Worm (Caenorhabditis elegans): ENCODE data around the gene T24D5.6.

DNA sequence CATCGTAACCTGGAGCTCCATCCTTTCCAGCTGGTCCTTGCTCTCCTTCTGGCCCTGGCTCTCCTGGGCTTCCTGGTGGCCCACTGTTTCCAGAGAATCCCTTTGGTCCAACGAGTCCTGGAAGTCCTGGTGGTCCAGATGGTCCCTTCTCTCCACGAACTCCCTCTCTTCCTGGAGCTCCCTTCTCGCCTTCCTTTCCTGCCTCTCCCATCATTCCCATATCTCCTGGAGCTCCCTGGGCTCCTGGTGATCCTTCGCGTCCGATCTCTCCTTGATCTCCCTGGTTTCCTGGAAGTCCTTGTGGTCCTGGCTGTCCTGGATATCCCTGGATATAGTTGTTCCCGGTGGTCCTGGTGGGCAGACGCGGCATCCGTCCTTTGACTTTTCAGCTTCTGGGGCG lies 32.8 kb downstream of the T24D5.6 start:
- TF ChIP-seq ceh-82 (tag; optimal IDR thresholded peaks at IDR 0.05): no peak
- TF ChIP-seq snpc-4 (tag; optimal IDR thresholded peaks at IDR 0.05): no peak
- TF ChIP-seq lir-3 (tag; optimal IDR thresholded peaks at IDR 0.05; ENCODE audit: poor library complexity): no peak
- TF ChIP-seq tbx-2 (tag; optimal IDR thresholded peaks at IDR 0.05): no peak
